Worm (Caenorhabditis elegans) whole organism, L3 larva: Measurements from ENCODE around the gene Y55F3AM.9.

Source experiments
- R02D3.7 ChIP-seq: fragments of 150-350 bp; optimal IDR thresholded peaks from 2 replicates; lab custom pipeline; 2014; ENCODE audit warnings: missing biosample characterization, missing genetic modification characterization
- ama-1 ChIP-seq: fragments of 150-350 bp; optimal IDR thresholded peaks from 2 replicates; lab custom pipeline; 2018
- hmg-11 ChIP-seq: sonication (generic microtip); optimal IDR thresholded peaks from 2 replicates; lab custom pipeline; 2016; ENCODE audit warnings: missing genetic modification characterization, missing compliant biosample characterization
- lin-39 ChIP-seq: fragments of 150-350 bp; optimal IDR thresholded peaks from 2 replicates; lab custom pipeline; 2018; ENCODE audit warnings: missing biosample characterization, missing genetic modification reagents, missing genetic modification characterization
- skn-1 ChIP-seq: fragments of 150-350 bp; optimal IDR thresholded peaks from 2 replicates; lab custom pipeline; 2014; ENCODE audit warnings: missing biosample characterization, missing genetic modification characterization
- unc-62 ChIP-seq: fragments of 150-350 bp; sonication (generic microtip); optimal IDR thresholded peaks from 4 replicates; lab custom pipeline; 2014; ENCODE audit warnings: missing biosample characterization, missing genetic modification reagents, missing genetic modification characterization

- TF ChIP-seq ama-1 (lab: Kevin White, UChicago) (no peak), R02D3.7 (no peak), hmg-11 (no peak), unc-62 (GFP tag; lab: Kevin White, UChicago) (no peak), skn-1 (tag; lab: Kevin White, UChicago) (no peak), lin-39 (tag; lab: Kevin White, UChicago) (no peak)
Measured at ce11 chrIV:1053989-1054388, 44.5 kb upstream of the Y55F3AM.9 start.
